Worm (Caenorhabditis elegans): ENCODE results near the gene Y54G11A.3.

Gene Y54G11A.3

DNA sequence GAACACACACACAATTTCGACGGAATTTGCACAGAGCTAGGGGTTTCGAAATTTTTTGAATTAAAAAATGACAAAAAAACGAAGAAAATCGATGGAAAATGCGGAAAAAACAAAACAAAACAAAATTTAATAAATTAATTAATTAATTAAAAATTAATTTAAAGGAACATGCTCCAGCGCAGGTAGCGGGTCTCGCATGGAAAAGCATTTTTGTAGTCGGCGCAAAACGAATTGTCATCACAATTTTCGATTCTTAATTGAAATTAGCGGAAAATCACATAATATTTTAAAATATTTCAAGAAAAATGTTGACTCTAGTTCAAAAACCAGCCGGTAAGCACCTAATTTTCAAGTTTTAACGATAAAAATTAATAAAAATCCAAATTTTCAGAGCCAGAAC, at the start of gene Y54G11A.3:
Y54G11A.3 (plus strand) TSS at position 213 of the 400 bp plus-strand sequence.
- TF ChIP-seq flt-1 (GFP tag; IDR thresholded peaks at IDR 0.05) (no peak), ztf-23 (GFP tag; IDR thresholded peaks at IDR 0.05) (no peak), med-1 (GFP tag; optimal IDR thresholded peaks at IDR 0.05; ENCODE audit: insufficient read depth) (no peak), tab-1 (GFP tag; IDR thresholded peaks at IDR 0.05) (no peak), ref-1 (GFP tag; conservative IDR thresholded peaks at IDR 0.05) (no peak), klf-2 (GFP tag; conservative IDR thresholded peaks at IDR 0.05) (no peak), ztf-29 (GFP tag; IDR thresholded peaks at IDR 0.05) (no peak), T22C8.4 (GFP tag; IDR thresholded peaks at IDR 0.05) (no peak)

- TF ChIP-seq flt-1 (GFP tag; IDR thresholded peaks at IDR 0.05) (no peak), med-1 (GFP tag; optimal IDR thresholded peaks at IDR 0.05; ENCODE audit: insufficient read depth) (no peak), cog-1 (tag; optimal IDR thresholded peaks at IDR 0.05) (no peak), T22C8.4 (GFP tag; IDR thresholded peaks at IDR 0.05) (no peak), klf-2 (GFP tag; conservative IDR thresholded peaks at IDR 0.05) (no peak), ztf-23 (GFP tag; IDR thresholded peaks at IDR 0.05) (no peak), ztf-29 (GFP tag; IDR thresholded peaks at IDR 0.05) (no peak), tab-1 (GFP tag; IDR thresholded peaks at IDR 0.05) (no peak), ref-1 (GFP tag; conservative IDR thresholded peaks at IDR 0.05) (no peak)
Observed at ce11 chrII:14230075-14230474, 46.3 kb upstream of the Y54G11A.3 start.

- TF ChIP-seq cog-1 (tag; optimal IDR thresholded peaks at IDR 0.05) (no peak), tab-1 (GFP tag; IDR thresholded peaks at IDR 0.05) (no peak), med-1 (GFP tag; optimal IDR thresholded peaks at IDR 0.05; ENCODE audit: insufficient read depth) (no peak), flt-1 (GFP tag; IDR thresholded peaks at IDR 0.05) (no peak), T22C8.4 (GFP tag; IDR thresholded peaks at IDR 0.05) (no peak), ztf-29 (GFP tag; IDR thresholded peaks at IDR 0.05) (no peak), klf-2 (GFP tag; conservative IDR thresholded peaks at IDR 0.05) (no peak), ref-1 (GFP tag; conservative IDR thresholded peaks at IDR 0.05) (no peak), ztf-23 (GFP tag; IDR thresholded peaks at IDR 0.05) (no peak)
Observed at ce11 chrII:14230938-14231337, 45.5 kb upstream of the Y54G11A.3 start.

DNA sequence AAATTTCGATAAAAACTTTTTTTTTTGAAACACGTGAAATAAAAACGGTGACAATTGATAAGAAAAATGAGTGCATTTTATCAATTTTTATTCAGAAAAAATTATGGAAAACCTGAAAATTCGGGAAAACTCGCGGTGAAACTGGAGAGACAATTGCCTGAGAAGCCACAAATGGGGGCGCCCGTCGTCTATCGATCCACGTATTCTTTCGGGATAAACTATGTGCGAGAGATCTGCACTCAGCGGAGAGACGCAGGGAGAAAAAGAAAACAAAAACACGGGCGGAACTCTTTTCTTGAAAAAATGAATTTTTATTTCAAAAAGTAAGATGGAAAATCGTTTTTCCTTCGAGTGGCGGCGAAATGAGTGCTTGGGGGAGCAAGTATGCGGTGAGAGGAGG, 42.5 kb upstream of the Y54G11A.3 start, which contains the start of gene men-1:
men-1 (minus strand) TSS at position 242 of the 400 bp plus-strand sequence.
- TF ChIP-seq cog-1 (tag; optimal IDR thresholded peaks at IDR 0.05) (no peak), ref-1 (GFP tag; conservative IDR thresholded peaks at IDR 0.05) (no peak), med-1 (GFP tag; optimal IDR thresholded peaks at IDR 0.05; ENCODE audit: insufficient read depth) (no peak), flt-1 (GFP tag; IDR thresholded peaks at IDR 0.05) (no peak), ztf-23 (GFP tag; IDR thresholded peaks at IDR 0.05) (no peak), ztf-29 (GFP tag; IDR thresholded peaks at IDR 0.05) (no peak), klf-2 (GFP tag; conservative IDR thresholded peaks at IDR 0.05) (no peak), T22C8.4 (GFP tag; IDR thresholded peaks at IDR 0.05) (no peak), tab-1 (GFP tag; IDR thresholded peaks at IDR 0.05) (no peak)

DNA sequence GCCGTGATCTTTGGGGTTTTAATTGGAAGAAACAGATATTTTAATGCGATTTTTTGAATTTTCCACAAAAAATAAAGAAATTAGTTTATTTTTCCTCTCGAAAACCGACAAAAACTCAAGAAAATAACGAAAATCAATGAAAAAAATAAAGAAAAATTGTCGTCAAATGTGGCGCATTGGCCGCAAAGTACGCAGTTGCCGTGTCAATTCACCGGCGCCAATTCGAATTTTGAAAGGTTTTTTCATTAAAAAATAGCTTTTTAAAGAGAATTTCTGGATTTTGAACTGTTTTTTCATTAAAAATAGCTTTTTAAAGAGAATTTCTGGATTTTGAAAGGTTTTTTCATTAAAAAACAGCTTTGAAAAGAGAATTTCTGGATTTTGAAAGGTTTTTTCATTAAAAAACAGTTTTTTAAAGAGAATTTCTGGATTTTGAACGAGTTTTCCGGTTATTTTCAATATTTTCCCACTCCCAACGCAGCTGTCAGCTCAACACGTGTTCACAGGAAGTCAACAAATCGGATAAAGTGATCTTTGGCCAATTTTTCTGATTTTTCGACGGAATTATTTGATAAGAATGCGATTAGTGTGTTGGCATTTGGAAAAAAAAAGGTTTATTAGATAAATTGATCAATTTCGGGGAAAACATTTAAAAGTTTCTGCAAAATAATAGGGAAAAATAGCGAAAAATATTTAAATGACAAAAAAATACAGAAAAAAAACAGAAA, 41.9 kb upstream of the Y54G11A.3 start:
- TF ChIP-seq klf-2 (GFP tag; conservative IDR thresholded peaks at IDR 0.05) (no peak), ztf-29 (GFP tag; IDR thresholded peaks at IDR 0.05) (no peak), ref-1 (GFP tag; conservative IDR thresholded peaks at IDR 0.05) (no peak), flt-1 (GFP tag; IDR thresholded peaks at IDR 0.05) (no peak), T22C8.4 (GFP tag; IDR thresholded peaks at IDR 0.05) (no peak), ztf-23 (GFP tag; IDR thresholded peaks at IDR 0.05) (no peak), cog-1 (tag; optimal IDR thresholded peaks at IDR 0.05) (no peak), med-1 (GFP tag; optimal IDR thresholded peaks at IDR 0.05; ENCODE audit: insufficient read depth) (no peak), tab-1 (GFP tag; IDR thresholded peaks at IDR 0.05) (no peak)

DNA sequence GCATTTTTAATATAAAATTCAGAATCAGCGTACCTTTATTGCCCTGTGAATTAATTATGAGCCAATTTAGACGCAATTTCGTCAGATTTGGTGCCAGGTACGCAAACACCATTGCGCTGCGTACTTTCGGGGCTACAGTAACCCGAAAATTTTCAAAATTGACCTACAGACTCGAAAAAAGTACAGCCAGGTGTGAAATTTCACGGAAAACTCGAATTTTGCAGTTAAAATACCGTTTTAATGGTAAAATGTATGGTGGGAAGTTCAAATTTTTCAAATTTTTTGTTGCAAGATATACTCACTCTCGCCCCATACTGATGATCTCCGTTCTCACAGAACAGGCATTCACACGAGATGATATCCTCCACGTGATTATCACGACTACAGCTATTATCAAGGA, 39.9 kb upstream of the Y54G11A.3 start:
- TF ChIP-seq cog-1 (tag; optimal IDR thresholded peaks at IDR 0.05) (no peak), tab-1 (GFP tag; IDR thresholded peaks at IDR 0.05) (no peak), klf-2 (GFP tag; conservative IDR thresholded peaks at IDR 0.05) (no peak), T22C8.4 (GFP tag; IDR thresholded peaks at IDR 0.05) (no peak), ztf-29 (GFP tag; IDR thresholded peaks at IDR 0.05) (no peak), flt-1 (GFP tag; IDR thresholded peaks at IDR 0.05) (no peak), ref-1 (GFP tag; conservative IDR thresholded peaks at IDR 0.05) (no peak), med-1 (GFP tag; optimal IDR thresholded peaks at IDR 0.05; ENCODE audit: insufficient read depth) (no peak), ztf-23 (GFP tag; IDR thresholded peaks at IDR 0.05) (no peak)

DNA sequence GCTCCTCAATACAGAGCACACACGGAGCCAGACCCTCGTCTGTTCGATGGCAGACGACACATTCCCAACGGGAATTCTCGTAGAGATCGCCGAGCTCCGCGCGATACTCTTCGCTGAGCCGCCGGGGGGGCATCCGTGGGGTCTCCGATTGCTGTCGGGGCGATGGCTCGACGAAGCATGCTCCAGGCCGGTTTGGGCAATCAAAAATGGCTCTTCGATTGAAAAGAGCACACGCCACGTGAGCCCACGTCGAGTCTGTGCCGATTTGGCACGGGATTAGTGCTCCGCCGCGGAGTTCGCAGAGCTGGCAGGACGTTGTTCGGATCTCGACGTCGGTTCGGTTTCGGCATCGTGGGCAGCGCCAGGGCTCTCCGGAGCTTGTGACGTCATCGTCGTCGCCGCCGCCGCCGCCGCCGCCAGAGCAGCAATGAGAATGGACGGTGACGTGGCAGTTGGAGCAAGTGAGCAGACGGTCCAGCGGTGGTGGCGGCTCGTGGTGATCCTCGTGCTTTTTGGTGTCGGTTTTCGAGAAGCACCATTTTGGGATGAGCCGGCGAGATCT, 39.1 kb upstream of the Y54G11A.3 start:
- TF ChIP-seq med-1 (GFP tag; optimal IDR thresholded peaks at IDR 0.05; ENCODE audit: insufficient read depth) (no peak), flt-1 (GFP tag; IDR thresholded peaks at IDR 0.05) (0 out of 2 replicates have a peak, but pooled peaks have one; percentile 40)

DNA sequence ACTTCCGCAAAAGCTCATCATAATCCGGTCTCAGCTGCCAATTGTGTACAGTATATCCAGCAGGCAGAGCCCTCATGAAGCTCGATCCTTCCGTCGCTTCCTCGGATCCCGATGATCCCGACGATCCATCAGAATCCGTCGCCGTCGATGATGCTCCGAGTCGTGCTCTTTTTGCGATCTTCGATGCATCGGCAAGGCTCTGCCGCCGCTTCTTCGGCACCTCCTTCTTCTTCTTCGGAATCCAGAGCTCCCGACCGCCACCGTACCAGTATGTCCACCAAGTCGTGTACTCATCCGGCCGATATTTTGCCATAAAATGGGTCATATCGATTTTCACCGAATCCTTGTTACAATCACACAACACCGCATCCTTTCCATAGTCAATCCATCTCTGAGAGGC, 36.5 kb upstream of the Y54G11A.3 start:
- TF ChIP-seq T22C8.4 (GFP tag; IDR thresholded peaks at IDR 0.05), result no peak

DNA sequence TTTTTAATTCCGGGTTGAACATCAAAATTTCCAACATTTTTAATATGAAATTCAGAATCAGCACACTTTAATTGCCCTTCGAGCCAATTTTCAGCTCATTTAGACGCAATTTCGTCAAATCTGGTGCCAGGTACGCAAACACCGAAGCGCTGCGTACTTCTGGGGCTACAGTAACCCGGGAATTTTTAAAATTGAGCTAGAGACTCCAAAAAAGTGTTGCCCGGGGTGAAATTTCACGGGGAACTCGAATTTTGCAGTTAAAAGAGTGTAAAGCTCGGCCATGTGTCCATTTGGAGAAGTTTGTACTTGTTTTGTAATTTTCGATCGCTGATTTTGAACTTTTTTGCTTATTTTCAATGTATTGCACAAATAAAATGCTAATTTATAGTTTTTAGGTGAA, 34.2 kb upstream of the Y54G11A.3 start:
- no peak for TF ChIP-seq cog-1 (tag; optimal IDR thresholded peaks at IDR 0.05)
- no peak for TF ChIP-seq ref-1 (GFP tag; conservative IDR thresholded peaks at IDR 0.05)
- TF ChIP-seq ztf-23 (GFP tag; IDR thresholded peaks at IDR 0.05), result no peak
- TF ChIP-seq flt-1 (GFP tag; IDR thresholded peaks at IDR 0.05), result no peak
- no peak for TF ChIP-seq tab-1 (GFP tag; IDR thresholded peaks at IDR 0.05)
- TF ChIP-seq med-1 (GFP tag; optimal IDR thresholded peaks at IDR 0.05; ENCODE audit: insufficient read depth), result no peak
- no peak for TF ChIP-seq klf-2 (GFP tag; conservative IDR thresholded peaks at IDR 0.05)

DNA sequence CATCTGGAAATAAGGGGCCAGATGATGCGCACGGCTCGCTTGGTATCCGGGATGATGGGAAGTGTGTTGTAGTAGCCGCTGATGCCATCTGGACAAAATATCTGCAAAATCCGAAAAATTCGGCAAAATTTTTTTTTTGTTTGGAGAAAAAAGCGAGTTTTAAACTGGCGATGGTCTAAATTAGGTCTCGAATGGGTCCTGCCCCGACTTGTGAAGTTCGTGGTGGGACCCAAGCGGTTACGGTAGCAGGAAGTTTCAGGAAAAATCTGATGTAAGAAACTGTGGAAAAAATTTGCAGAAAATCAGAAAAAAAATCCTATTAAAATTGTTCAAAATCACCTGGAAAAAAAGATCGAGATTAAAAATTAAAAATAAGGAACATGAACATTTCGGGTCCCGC, 32.9 kb upstream of the Y54G11A.3 start, which contains the start of gene jmjd-2:
jmjd-2 (minus strand) TSS at position 101 of the 400 bp plus-strand sequence.
- no peak for TF ChIP-seq tab-1 (GFP tag; IDR thresholded peaks at IDR 0.05)
- TF ChIP-seq T22C8.4 (GFP tag; IDR thresholded peaks at IDR 0.05), result no peak
- no peak for TF ChIP-seq ref-1 (GFP tag; conservative IDR thresholded peaks at IDR 0.05)
- TF ChIP-seq cog-1 (tag; optimal IDR thresholded peaks at IDR 0.05), result no peak
- no peak for TF ChIP-seq ztf-23 (GFP tag; IDR thresholded peaks at IDR 0.05)
- no peak for TF ChIP-seq med-1 (GFP tag; optimal IDR thresholded peaks at IDR 0.05; ENCODE audit: insufficient read depth)
- no peak for TF ChIP-seq flt-1 (GFP tag; IDR thresholded peaks at IDR 0.05)
- no peak for TF ChIP-seq ztf-29 (GFP tag; IDR thresholded peaks at IDR 0.05)
- TF ChIP-seq klf-2 (GFP tag; conservative IDR thresholded peaks at IDR 0.05), result no peak
